Worm (Caenorhabditis elegans) whole organism, L4 larva: Measurements from ENCODE around the gene duxl-1.

Source experiments
- D1046.2 ChIP-seq: fragments of 200-800 bp; sonication (Bioruptor generic); IDR thresholded peaks from 2 replicates; pipeline ENCODE4 v1.3.6; 2022; ENCODE audit warnings: missing genetic modification characterization, missing compliant biosample characterization
- R02D3.7 ChIP-seq: fragments of 150-350 bp; sonication (generic microtip); optimal IDR thresholded peaks from 3 replicates; lab custom pipeline; 2014; ENCODE audit warnings: missing biosample characterization, missing genetic modification characterization
- T20F7.1 ChIP-seq: fragments of 200-800 bp; sonication (Bioruptor generic); optimal IDR thresholded peaks from 2 replicates; lab custom pipeline; 2018; ENCODE audit warnings: mild to moderate bottlenecking, missing genetic modification characterization, missing compliant biosample characterization
- T26A8.4 ChIP-seq: fragments of 200-800 bp; sonication (Bioruptor generic); IDR thresholded peaks from 2 replicates; pipeline ENCODE4 v1.3.6; 2022; ENCODE audit warnings: missing genetic modification characterization, missing compliant biosample characterization
- Y48G9A.11 ChIP-seq: fragments of 200-800 bp; sonication (Bioruptor generic); IDR thresholded peaks from 2 replicates; pipeline ENCODE4 v1.3.6; 2022; ENCODE audit warnings: missing genetic modification reagents, missing genetic modification characterization, missing compliant biosample characterization
- Y75B8A.6 ChIP-seq: fragments of 200-800 bp; sonication (Bioruptor generic); IDR thresholded peaks from 2 replicates; pipeline ENCODE4 v1.3.6; 2022; ENCODE audit warnings: missing genetic modification reagents, missing genetic modification characterization, missing compliant biosample characterization
- ZK546.5 ChIP-seq, 2 experiments: sonication (generic microtip); optimal IDR thresholded peaks; 2 replicates each; lab custom pipeline; 2017; ENCODE audit warnings: missing biosample characterization in 2 of 2, missing genetic modification characterization in 2 of 2
- aha-1 ChIP-seq: fragments of 150-350 bp; peaks from one replicate; lab custom pipeline; 2014; ENCODE audit warnings: missing biosample characterization, missing genetic modification characterization
- ama-1 ChIP-seq: fragments of 150-350 bp; optimal IDR thresholded peaks from 2 replicates; lab custom pipeline; 2014; ENCODE audit warnings: inconsistent platforms, mixed read lengths
- ceh-82 ChIP-seq: sonication (generic microtip); optimal IDR thresholded peaks from 2 replicates; lab custom pipeline; 2017; ENCODE audit warnings: missing biosample characterization, missing genetic modification characterization
- cey-2 ChIP-seq: sonication (generic microtip); optimal IDR thresholded peaks from 3 replicates; lab custom pipeline; 2017; ENCODE audit warnings: missing genetic modification characterization, mild to moderate bottlenecking, missing compliant biosample characterization, antibody characterized with exemption, borderline replicate concordance; ENCODE audit not compliant: insufficient read depth
- ctbp-1 ChIP-seq: fragments of 200-800 bp; sonication (Bioruptor generic); IDR thresholded peaks from 2 replicates; pipeline ENCODE4 v1.3.6; 2022; ENCODE audit warnings: missing genetic modification reagents, missing genetic modification characterization, missing compliant biosample characterization
- dmd-8 ChIP-seq: fragments of 200-800 bp; sonication (Bioruptor generic); IDR thresholded peaks from 2 replicates; pipeline ENCODE4 v1.3.6; 2022; ENCODE audit warnings: missing genetic modification characterization, missing compliant biosample characterization
- dmd-9 ChIP-seq: fragments of 200-800 bp; sonication (Bioruptor generic); IDR thresholded peaks from 2 replicates; pipeline ENCODE4 v1.3.6; 2022; ENCODE audit warnings: missing genetic modification reagents, missing genetic modification characterization, missing compliant biosample characterization
- duxl-1 ChIP-seq: sonication (generic microtip); optimal IDR thresholded peaks from 2 replicates; lab custom pipeline; 2016; ENCODE audit warnings: mild to moderate bottlenecking, missing genetic modification characterization, moderate library complexity, missing compliant biosample characterization; ENCODE audit not compliant: poor library complexity
- egl-43 ChIP-seq: fragments of 200-800 bp; sonication (Bioruptor generic); IDR thresholded peaks from 2 replicates; pipeline ENCODE4 v1.3.6; 2022; ENCODE audit warnings: missing genetic modification reagents, missing genetic modification characterization, missing compliant biosample characterization
- gei-8 ChIP-seq: fragments of 200-800 bp; sonication (Bioruptor generic); optimal IDR thresholded peaks from 2 replicates; lab custom pipeline; 2018; ENCODE audit warnings: mild to moderate bottlenecking, missing genetic modification characterization, missing compliant biosample characterization
- hif-1 ChIP-seq, 2 experiments: sonication (generic microtip); optimal IDR thresholded peaks; 2 replicates each; lab custom pipeline; 2016 to 2017; ENCODE audit warnings: missing compliant biosample characterization in 2 of 2, missing genetic modification characterization in 2 of 2, missing genetic modification reagents in 2 of 2, missing genotype in 2 of 2, mild to moderate bottlenecking in 1 of 2
- hlh-11 ChIP-seq: fragments of 200-800 bp; sonication (Bioruptor generic); optimal IDR thresholded peaks from 2 replicates; lab custom pipeline; 2018; ENCODE audit warnings: mild to moderate bottlenecking, missing genetic modification characterization, missing compliant biosample characterization
- lin-1 ChIP-seq: fragments of 200-800 bp; sonication (Bioruptor generic); IDR thresholded peaks from 2 replicates; pipeline ENCODE4 v1.3.6; 2022; ENCODE audit warnings: missing genetic modification reagents, missing genetic modification characterization, missing compliant biosample characterization
- lin-38 ChIP-seq: fragments of 200-800 bp; sonication (Bioruptor generic); IDR thresholded peaks from 2 replicates; pipeline ENCODE4 v1.3.6; 2022; ENCODE audit warnings: missing genetic modification reagents, missing genetic modification characterization, missing compliant biosample characterization
- lir-3 ChIP-seq: sonication (generic microtip); optimal IDR thresholded peaks from 2 replicates; lab custom pipeline; 2016; ENCODE audit warnings: mild to moderate bottlenecking, missing genetic modification characterization, missing compliant biosample characterization
- mxl-3 ChIP-seq: fragments of 200-800 bp; sonication (Bioruptor generic); optimal IDR thresholded peaks from 2 replicates; lab custom pipeline; 2018; ENCODE audit warnings: mild to moderate bottlenecking, missing genetic modification characterization, missing compliant biosample characterization
- nhr-111 ChIP-seq: fragments of 200-800 bp; sonication (Bioruptor generic); optimal IDR thresholded peaks from 2 replicates; lab custom pipeline; 2018; ENCODE audit warnings: mild to moderate bottlenecking, missing genetic modification characterization, missing compliant biosample characterization
- nhr-237 ChIP-seq: sonication (generic microtip); optimal IDR thresholded peaks from 2 replicates; lab custom pipeline; 2017; ENCODE audit warnings: missing biosample characterization, missing genetic modification characterization
- nhr-41 ChIP-seq: fragments of 200-800 bp; sonication (Bioruptor generic); IDR thresholded peaks from 2 replicates; pipeline ENCODE4 v1.3.6; 2022; ENCODE audit warnings: missing genetic modification reagents, missing genetic modification characterization, missing compliant biosample characterization
- nhr-48 ChIP-seq: sonication (generic microtip); optimal IDR thresholded peaks from 2 replicates; lab custom pipeline; 2016; ENCODE audit warnings: mild to moderate bottlenecking, missing genetic modification characterization, missing compliant biosample characterization
- nhr-76 ChIP-seq: fragments of 150-350 bp; optimal IDR thresholded peaks from 2 replicates; lab custom pipeline; 2014; ENCODE audit warnings: missing biosample characterization, missing genetic modification characterization
- nhr-77 ChIP-seq: fragments of 150-350 bp; optimal IDR thresholded peaks from 2 replicates; lab custom pipeline; 2014; ENCODE audit warnings: missing biosample characterization, missing genetic modification characterization
- pha-4 ChIP-seq, 2 experiments: fragments of 150-350 bp in 1 of 2; fragments of 200-800 bp in 1 of 2; sonication (Bioruptor generic) in 1 of 2; IDR thresholded peaks in 1 of 2; optimal IDR thresholded peaks in 1 of 2; 2 replicates each; pipeline versions ENCODE4 v1.3.6 to Lab custom; 2014 to 2022; ENCODE audit warnings: missing genetic modification characterization in 2 of 2, missing genetic modification reagents in 2 of 2, missing biosample characterization in 1 of 2, missing compliant biosample characterization in 1 of 2
- pqm-1 ChIP-seq: sonication (generic microtip); optimal IDR thresholded peaks from 2 replicates; lab custom pipeline; 2017; ENCODE audit warnings: missing biosample characterization, missing genetic modification characterization
- saeg-2 ChIP-seq: fragments of 200-800 bp; sonication (Bioruptor generic); IDR thresholded peaks from 2 replicates; pipeline ENCODE4 v1.3.6; 2022; ENCODE audit warnings: missing genetic modification reagents, missing genetic modification characterization, missing compliant biosample characterization
- set-16 ChIP-seq: fragments of 200-800 bp; sonication (Bioruptor generic); IDR thresholded peaks from 2 replicates; pipeline ENCODE4 v1.3.6; 2022; ENCODE audit warnings: missing genetic modification reagents, missing genetic modification characterization, missing compliant biosample characterization
- spr-3 ChIP-seq: fragments of 200-800 bp; sonication (Bioruptor generic); optimal IDR thresholded peaks from 2 replicates; lab custom pipeline; 2018; ENCODE audit warnings: mild to moderate bottlenecking, missing genetic modification characterization, missing compliant biosample characterization
- tag-97 ChIP-seq: fragments of 200-800 bp; sonication (Bioruptor generic); IDR thresholded peaks from 2 replicates; pipeline ENCODE4 v1.3.6; 2022; ENCODE audit warnings: missing genetic modification characterization, missing compliant biosample characterization
- unc-39 ChIP-seq: sonication (generic microtip); optimal IDR thresholded peaks from 2 replicates; lab custom pipeline; 2017; ENCODE audit warnings: missing biosample characterization, missing genetic modification characterization
- unc-62 ChIP-seq, 3 experiments: fragments of 150-350 bp in 1 of 3; sonication (generic microtip); optimal IDR thresholded peaks in 2 of 3; peaks in 1 of 3; 1 replicate in 1 of 3; 2 replicates in 2 of 3; lab custom pipeline; 2014 to 2017; ENCODE audit warnings: missing biosample characterization in 3 of 3, missing genetic modification characterization in 3 of 3, missing genetic modification reagents in 3 of 3, missing genotype in 1 of 3
- zag-1 ChIP-seq: fragments of 150-350 bp; optimal IDR thresholded peaks from 2 replicates; lab custom pipeline; 2014; ENCODE audit warnings: missing biosample characterization, missing genetic modification characterization
- zip-2 ChIP-seq: fragments of 150-350 bp; optimal IDR thresholded peaks from 2 replicates; lab custom pipeline; 2014; ENCODE audit warnings: missing biosample characterization, missing genetic modification characterization
- ztf-11 ChIP-seq: fragments of 150-350 bp; optimal IDR thresholded peaks from 2 replicates; lab custom pipeline; 2014; ENCODE audit warnings: missing biosample characterization, missing genetic modification characterization
- ztf-7 ChIP-seq: fragments of 150-350 bp; optimal IDR thresholded peaks from 2 replicates; lab custom pipeline; 2014; ENCODE audit warnings: missing biosample characterization, missing genetic modification characterization

duxl-1 gene

ce11 chrII:1644777-1645348, 18.6 kb upstream of the duxl-1 start, which contains the start of gene ZC204.6:
Gene ZC204.6 (minus strand): TSS chrII:1644827.
- TF ChIP-seq nhr-77, result no peak
- TF ChIP-seq set-16, result peak; percentile 93
- peak; percentile 42 for TF ChIP-seq aha-1
- TF ChIP-seq egl-43, result 0 out of 2 replicates have a peak, but pooled peaks have one; percentile 27

ce11 chrII:1646199-1646598, 17.3 kb upstream of the duxl-1 start, which contains the start of gene ZC204.17:
Gene ZC204.17 (minus strand): TSS chrII:1646299.
- TF ChIP-seq hlh-11 (tag; lab: Kevin White, UChicago) (no peak), gei-8 (GFP tag; lab: Kevin White, UChicago) (no peak), T20F7.1 (GFP tag; lab: Kevin White, UChicago) (no peak), lir-3 (tag; lab: Kevin White, UChicago) (no peak), ceh-82 (no peak), nhr-76 (tag; lab: Kevin White, UChicago) (no peak), pha-4 (GFP tag; IDR thresholded peaks at IDR 0.05; lab: Robert Waterston, UW) (no peak), pha-4 (tag; optimal IDR thresholded peaks at IDR 0.05; lab: Kevin White, UChicago) (no peak), lin-38 (GFP tag; lab: Robert Waterston, UW) (no peak), unc-39 (tag; lab: Kevin White, UChicago) (no peak), unc-62 (GFP tag; optimal IDR thresholded peaks at IDR 0.05 in 1 of 2; lab: Kevin White, UChicago) (no peak), unc-62 (tag; optimal IDR thresholded peaks at IDR 0.05; lab: Kevin White, UChicago) (no peak), saeg-2 (no peak), duxl-1 (tag; lab: Kevin White, UChicago) (no peak), ZK546.5 (tag; optimal IDR thresholded peaks at IDR 0.05; lab: Kevin White, UChicago) (no peak), ctbp-1 (no peak)

- no peak for TF ChIP-seq nhr-77
- no peak for TF ChIP-seq nhr-41 (GFP tag; lab: Robert Waterston, UW)
- TF ChIP-seq hif-1 (tag; optimal IDR thresholded peaks at IDR 0.05; lab: Kevin White, UChicago), result no peak
- no peak for TF ChIP-seq lin-1 (GFP tag; lab: Robert Waterston, UW)
- TF ChIP-seq ZK546.5 (tag; optimal IDR thresholded peaks at IDR 0.05; lab: Kevin White, UChicago), result no peak
- TF ChIP-seq duxl-1 (tag; lab: Kevin White, UChicago), result no peak
- no peak for TF ChIP-seq unc-62 (GFP tag; optimal IDR thresholded peaks at IDR 0.05 in 1 of 2; lab: Kevin White, UChicago)
- no peak for TF ChIP-seq unc-62 (tag; optimal IDR thresholded peaks at IDR 0.05; lab: Kevin White, UChicago)
- no peak for TF ChIP-seq ztf-11
- TF ChIP-seq nhr-111 (GFP tag; lab: Kevin White, UChicago), result no peak
- no peak for TF ChIP-seq pqm-1 (tag; lab: Kevin White, UChicago)
- no peak for TF ChIP-seq R02D3.7 (tag; lab: Kevin White, UChicago)
- TF ChIP-seq ztf-7, result no peak
- TF ChIP-seq pha-4 (GFP tag; IDR thresholded peaks at IDR 0.05; lab: Robert Waterston, UW), result no peak
- no peak for TF ChIP-seq pha-4 (tag; optimal IDR thresholded peaks at IDR 0.05; lab: Kevin White, UChicago)
- no peak for TF ChIP-seq zag-1
- no peak for TF ChIP-seq egl-43
- no peak for TF ChIP-seq D1046.2 (GFP tag; lab: Robert Waterston, UW)
- TF ChIP-seq nhr-48 (tag; lab: Kevin White, UChicago), result no peak
- TF ChIP-seq ama-1, result no peak
- no peak for TF ChIP-seq spr-3 (GFP tag; lab: Kevin White, UChicago)
- no peak for TF ChIP-seq dmd-9 (GFP tag; lab: Robert Waterston, UW)
Observed at ce11 chrII:1648768-1649167, 14.7 kb upstream of the duxl-1 start, which contains the start of gene fbxb-21. Gene fbxb-21 (minus strand): TSS chrII:1648868.

ce11 chrII:1650502-1650901, 13.0 kb upstream of the duxl-1 start, which contains the start of gene fbxb-20:
Gene fbxb-20 (minus strand): TSS chrII:1650602.
- no peak for TF ChIP-seq nhr-77
- no peak for TF ChIP-seq Y75B8A.6 (GFP tag; lab: Robert Waterston, UW)
- no peak for TF ChIP-seq T20F7.1 (GFP tag; lab: Kevin White, UChicago)
- no peak for TF ChIP-seq tag-97 (GFP tag; lab: Robert Waterston, UW)
- TF ChIP-seq cey-2 (tag; lab: Kevin White, UChicago), result no peak
- TF ChIP-seq mxl-3 (GFP tag; lab: Kevin White, UChicago), result no peak
- TF ChIP-seq nhr-237 (tag; lab: Kevin White, UChicago), result no peak
- TF ChIP-seq zip-2 (tag; lab: Kevin White, UChicago), result no peak
- no peak for TF ChIP-seq T26A8.4 (GFP tag; lab: Robert Waterston, UW)
- no peak for TF ChIP-seq zag-1
- TF ChIP-seq dmd-8, result no peak
- no peak for TF ChIP-seq Y48G9A.11 (GFP tag; lab: Robert Waterston, UW)
